Worm (Caenorhabditis elegans): ENCODE results near the gene B0464.6.
A peak's percentile ranks its signal among the peaks of the same experiment; 100 is the strongest.
"Not testable (repeated sequence)": the region's sequence is repeated elsewhere in the genome, so short reads cannot be mapped to it uniquely, and the experiment has no call there.

B0464.6 gene

ce11 chrIII:9441133-9441532 lies 24.6 kb downstream of the B0464.6 start, which contains the start of gene emb-30:
TSS of gene emb-30 (minus strand) at chrIII:9441460.
- TF ChIP-seq lin-39 (tag; optimal IDR thresholded peaks at IDR 0.05): no peak
- no peak for TF ChIP-seq zag-1 (tag; optimal IDR thresholded peaks at IDR 0.05)
- TF ChIP-seq nhr-237 (tag; optimal IDR thresholded peaks at IDR 0.05): no peak
- peak; percentile 3 for TF ChIP-seq elt-2 (tag; optimal IDR thresholded peaks at IDR 0.05)
- no peak for TF ChIP-seq mml-1 (tag; optimal IDR thresholded peaks at IDR 0.05)
- TF ChIP-seq tbx-2 (tag; optimal IDR thresholded peaks at IDR 0.05): no peak
- no peak for TF ChIP-seq lin-15B (tag; optimal IDR thresholded peaks at IDR 0.05)
- peak; percentile 4 for TF ChIP-seq ama-1 (optimal IDR thresholded peaks at IDR 0.05)
- TF ChIP-seq ztf-4 (tag; optimal IDR thresholded peaks at IDR 0.05): no peak

ce11 chrIII:9439399-9439798 lies 26.4 kb downstream of the B0464.6 start, which contains the start of gene F54C8.1:
TSS of gene F54C8.1 (plus strand) at chrIII:9439699.
- TF ChIP-seq ZK546.5 (tag; optimal IDR thresholded peaks at IDR 0.05) (no peak), nhr-76 (tag; optimal IDR thresholded peaks at IDR 0.05) (no peak), ztf-11 (tag; optimal IDR thresholded peaks at IDR 0.05) (no peak), hmg-11 (tag; optimal IDR thresholded peaks at IDR 0.05) (no peak), unc-62 (GFP tag; optimal IDR thresholded peaks at IDR 0.05) (no peak), nhr-67 (tag; optimal IDR thresholded peaks at IDR 0.05) (no peak), pha-4 (tag; optimal IDR thresholded peaks at IDR 0.05) (no peak)

DNA sequence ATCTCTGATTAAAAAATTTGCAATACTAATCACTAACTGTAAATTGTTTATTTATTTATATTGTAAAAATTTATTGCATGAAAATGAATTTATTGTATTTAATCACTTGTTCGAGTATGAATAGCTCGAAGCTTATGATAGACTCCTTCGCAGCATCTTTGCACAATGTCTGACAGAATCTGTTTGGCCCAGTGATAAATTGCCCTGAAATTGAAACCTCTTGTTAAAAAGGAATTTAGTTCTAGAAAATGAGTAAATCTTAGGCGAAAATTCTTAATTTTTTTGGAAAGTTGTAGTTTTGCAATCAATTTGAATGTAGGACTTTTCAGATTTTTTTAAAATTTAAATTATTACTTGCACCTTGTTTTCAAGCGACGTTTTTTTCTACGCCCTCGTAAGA lies 30.8 kb downstream of the B0464.6 start:
- TF ChIP-seq fos-1 (tag; optimal IDR thresholded peaks at IDR 0.05) (no peak), nhr-67 (tag; optimal IDR thresholded peaks at IDR 0.05) (no peak), egl-27 (tag; optimal IDR thresholded peaks at IDR 0.05) (no peak), ama-1 (optimal IDR thresholded peaks at IDR 0.05) (no peak)

DNA sequence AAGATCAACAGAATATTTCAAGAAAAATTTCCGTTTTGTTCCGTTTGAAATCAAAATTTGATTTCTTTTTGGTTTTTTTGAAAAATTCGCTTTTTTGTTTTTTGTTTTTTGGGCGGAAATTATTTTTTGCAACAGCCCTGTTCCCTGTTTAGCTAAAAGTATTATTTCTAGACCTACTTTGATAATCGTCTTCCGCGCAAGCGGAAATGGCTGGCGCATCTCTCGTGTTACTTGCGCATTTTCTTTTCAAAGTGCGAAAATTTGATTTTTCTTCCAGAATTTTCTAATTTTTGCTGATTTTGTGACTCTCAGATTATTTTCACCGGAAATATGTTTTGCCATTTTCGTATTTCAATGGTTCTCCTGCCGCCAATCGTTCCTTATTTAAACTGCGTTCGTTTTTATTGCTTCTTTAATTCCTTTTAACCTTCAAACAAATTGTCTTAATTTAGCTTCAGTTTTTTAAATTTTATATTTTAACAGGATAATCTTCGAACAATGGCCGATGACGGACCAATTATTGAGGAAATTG lies 32.1 kb downstream of the B0464.6 start, which contains the start of gene cpar-1:
Gene cpar-1 (plus strand): TSS at position 482 of the 532 bp plus-strand sequence.
- TF ChIP-seq pha-4 (tag; optimal IDR thresholded peaks at IDR 0.05) (no peak), zag-1 (tag; optimal IDR thresholded peaks at IDR 0.05) (no peak), lin-39 (tag; optimal IDR thresholded peaks at IDR 0.05) (no peak), mdl-1 (tag; optimal IDR thresholded peaks at IDR 0.05) (no peak), mml-1 (tag; optimal IDR thresholded peaks at IDR 0.05) (no peak), skn-1 (tag; optimal IDR thresholded peaks at IDR 0.05) (no peak), egl-27 (tag; optimal IDR thresholded peaks at IDR 0.05) (no peak), elt-3 (tag; optimal IDR thresholded peaks at IDR 0.05) (no peak), tbx-2 (tag; optimal IDR thresholded peaks at IDR 0.05) (no peak), aly-2 (tag; optimal IDR thresholded peaks at IDR 0.05) (no peak), elt-2 (tag; optimal IDR thresholded peaks at IDR 0.05) (no peak), R02D3.7 (tag; optimal IDR thresholded peaks at IDR 0.05) (no peak), nhr-11 (tag; optimal IDR thresholded peaks at IDR 0.05) (no peak)

DNA sequence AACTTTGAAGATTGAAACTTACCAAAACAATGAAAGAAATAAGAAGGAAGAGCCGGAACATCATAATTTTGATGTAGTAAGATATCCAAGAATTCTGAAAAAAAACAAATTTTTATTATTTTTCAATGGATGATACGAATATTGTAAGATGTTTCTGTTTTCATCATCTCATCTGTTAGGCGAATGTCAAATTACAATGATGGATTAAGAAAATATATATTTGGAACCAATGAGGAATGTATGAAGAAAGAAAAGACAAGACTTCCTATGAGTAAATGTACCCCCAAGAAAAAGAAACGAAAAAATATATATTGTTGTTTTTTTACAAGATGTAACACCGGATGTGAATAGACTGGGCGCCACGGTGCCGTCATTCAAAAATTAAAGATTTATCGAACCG lies 39.5 kb downstream of the B0464.6 start, which contains the start of gene T26G10.5:
Gene T26G10.5 (minus strand): TSS at position 101 of the 400 bp plus-strand sequence.
- TF ChIP-seq nhr-67 (tag; optimal IDR thresholded peaks at IDR 0.05) (no peak), nfya-1 (tag; optimal IDR thresholded peaks at IDR 0.05; ENCODE audit: insufficient read depth) (no peak), unc-39 (tag; optimal IDR thresholded peaks at IDR 0.05) (no peak), aly-2 (tag; optimal IDR thresholded peaks at IDR 0.05) (no peak), snpc-4 (tag; optimal IDR thresholded peaks at IDR 0.05) (no peak), ceh-82 (tag; optimal IDR thresholded peaks at IDR 0.05) (no peak), daf-12 (tag; optimal IDR thresholded peaks at IDR 0.05) (no peak), tbx-2 (tag; optimal IDR thresholded peaks at IDR 0.05) (no peak), elt-2 (tag; optimal IDR thresholded peaks at IDR 0.05) (no peak), eor-1 (tag; optimal IDR thresholded peaks at IDR 0.05) (no peak), elt-3 (tag; optimal IDR thresholded peaks at IDR 0.05) (no peak), ZK546.5 (tag; optimal IDR thresholded peaks at IDR 0.05) (no peak)

- TF ChIP-seq jun-1 (tag; optimal IDR thresholded peaks at IDR 0.05); nfya-1 (tag; optimal IDR thresholded peaks at IDR 0.05; ENCODE audit: insufficient read depth); egl-27 (tag; optimal IDR thresholded peaks at IDR 0.05): not testable (repeated sequence)
Measured at ce11 chrIII:9420231-9420630, 45.5 kb downstream of the B0464.6 start, which contains the start of gene T26G10.4. TSS of gene T26G10.4 (plus strand) at chrIII:9420531.
